Worm (Caenorhabditis elegans): Measurements from ENCODE around the gene Y25C1A.14.
A peak's percentile ranks its signal among the peaks of the same experiment; 100 is the strongest.

Gene Y25C1A.14

ce11 chrII:3076915-3077314, 19.8 kb downstream of the Y25C1A.14 start, which contains the start of gene Y25C1A.8 (continued):
- TF ChIP-seq ceh-58 (GFP tag; IDR thresholded peaks at IDR 0.05): no peak

- no peak for TF ChIP-seq sptf-2 (GFP tag; optimal IDR thresholded peaks at IDR 0.05)
- TF ChIP-seq ZK185.1 (tag; optimal IDR thresholded peaks at IDR 0.05; ENCODE audit: poor library complexity, severe bottlenecking): no peak
- TF ChIP-seq egl-18 (GFP tag; IDR thresholded peaks at IDR 0.05): no peak
- no peak; the same call in 1 of the 2 replicates for TF ChIP-seq ceh-100 (GFP tag; IDR thresholded peaks at IDR 0.05)
- TF ChIP-seq lag-1 (GFP tag; IDR thresholded peaks at IDR 0.05): no peak
- TF ChIP-seq let-607 (tag; optimal IDR thresholded peaks at IDR 0.05): peak; percentile 78 to 92
These were observed 25.6 kb downstream of the Y25C1A.14 start, which contains the start of gene Y25C1A.7 for ce11 chrII:3071012-3071749. TSS of gene Y25C1A.7 (minus strand) at chrII:3071062.

- no peak for TF ChIP-seq aptf-3 (GFP tag; IDR thresholded peaks at IDR 0.05)
- no peak for TF ChIP-seq F55B11.4 (tag; optimal IDR thresholded peaks at IDR 0.05; ENCODE audit: borderline replicate concordance, insufficient read depth)
- TF ChIP-seq bed-2 (GFP tag; IDR thresholded peaks at IDR 0.05): no peak
- TF ChIP-seq ztf-6 (GFP tag; IDR thresholded peaks at IDR 0.05): no peak
- TF ChIP-seq hlh-12 (tag; optimal IDR thresholded peaks at IDR 0.05): no peak
- no peak for TF ChIP-seq tbp1 (GFP tag; optimal IDR thresholded peaks at IDR 0.05)
- no peak for TF ChIP-seq K12H6.12 (tag; optimal IDR thresholded peaks at IDR 0.05)
These were observed 26.6 kb downstream of the Y25C1A.14 start for ce11 chrII:3070182-3070581.

ce11 chrII:3068646-3069045, 28.1 kb downstream of the Y25C1A.14 start:
- TF ChIP-seq somi-1 (GFP tag; optimal IDR thresholded peaks at IDR 0.05): no peak

ce11 chrII:3067896-3068295, 28.9 kb downstream of the Y25C1A.14 start:
- TF ChIP-seq ekl-4 (GFP tag; IDR thresholded peaks at IDR 0.05): no peak
- TF ChIP-seq ceh-91 (GFP tag; IDR thresholded peaks at IDR 0.05): no peak
- no peak for TF ChIP-seq zim-3 (tag; optimal IDR thresholded peaks at IDR 0.05)
- TF ChIP-seq mcd-1 (GFP tag; IDR thresholded peaks at IDR 0.05): no peak
- TF ChIP-seq C06A6.2 (GFP tag; conservative IDR thresholded peaks at IDR 0.05): no peak
- no peak for TF ChIP-seq mxl-1 (tag; optimal IDR thresholded peaks at IDR 0.05)
- TF ChIP-seq hlh-12 (tag; optimal IDR thresholded peaks at IDR 0.05): no peak
- no peak for TF ChIP-seq egl-44 (GFP tag; IDR thresholded peaks at IDR 0.05)
- TF ChIP-seq madf-8 (GFP tag; conservative IDR thresholded peaks at IDR 0.05): no peak
- TF ChIP-seq ztf-26 (tag; optimal IDR thresholded peaks at IDR 0.05): no peak
- TF ChIP-seq ceh-40 (GFP tag; IDR thresholded peaks at IDR 0.05): no peak
- no peak for TF ChIP-seq ets-4 (GFP tag; optimal IDR thresholded peaks at IDR 0.05)
- no peak for TF ChIP-seq tlf-1 (GFP tag; optimal IDR thresholded peaks at IDR 0.05)
- TF ChIP-seq F39B2.1 (GFP tag; IDR thresholded peaks at IDR 0.05): no peak
- no peak for TF ChIP-seq nfya-2 (GFP tag; IDR thresholded peaks at IDR 0.05)

- TF ChIP-seq dpff-1 (tag; optimal IDR thresholded peaks at IDR 0.05) (no peak), nhr-179 (tag; optimal IDR thresholded peaks at IDR 0.05) (no peak), athp-1 (tag; optimal IDR thresholded peaks at IDR 0.05) (no peak), snpc-3.4 (tag; optimal IDR thresholded peaks at IDR 0.05) (no peak), nhr-80 (tag; optimal IDR thresholded peaks at IDR 0.05) (no peak), ceh-27 (GFP tag; optimal IDR thresholded peaks at IDR 0.05) (no peak), lin-26 (GFP tag; IDR thresholded peaks at IDR 0.05) (no peak), akir-1 (GFP tag; optimal IDR thresholded peaks at IDR 0.05) (no peak), hsf-1 (GFP tag; IDR thresholded peaks at IDR 0.05) (no peak), hrde-1 (tag; optimal IDR thresholded peaks at IDR 0.05; ENCODE audit: borderline replicate concordance) (no peak), hmg-20 (GFP tag; IDR thresholded peaks at IDR 0.05) (no peak), F55B11.4 (tag; optimal IDR thresholded peaks at IDR 0.05; ENCODE audit: borderline replicate concordance, insufficient read depth) (no peak), ccch-3 (GFP tag; optimal IDR thresholded peaks at IDR 0.05) (no peak)
These were observed 29.3 kb downstream of the Y25C1A.14 start for ce11 chrII:3067447-3067846.

All from whole organism, young adult.